Fruit fly (Drosophila melanogaster) whole organism, embryonic: ENCODE data around the gene Kyat.
A peak's percentile ranks its signal among the peaks of the same experiment; 100 is the strongest.

Experiments
- ATbp ChIP-seq: fragments of 200-800 bp; sonication (Bioruptor generic); optimal IDR thresholded peaks from 2 replicates; lab custom pipeline; 2017; ENCODE audit warnings: missing biosample characterization, mild to moderate bottlenecking, missing genetic modification characterization, missing genetic modification reagents
- Antp ChIP-seq: fragments of 200-800 bp; sonication (Bioruptor generic); optimal IDR thresholded peaks from 3 replicates; lab custom pipeline; 2016; ENCODE audit warnings: missing biosample characterization, missing genetic modification characterization
- Atf6 ChIP-seq: fragments of 200-800 bp; sonication (Bioruptor generic); IDR thresholded peaks from 2 replicates; pipeline ENCODE4 v1.3.6; 2022; ENCODE audit warnings: missing biosample characterization, missing genetic modification characterization
- CG10654 ChIP-seq: fragments of 200-800 bp; sonication (Bioruptor generic); optimal IDR thresholded peaks from 2 replicates; lab custom pipeline; 2016; ENCODE audit warnings: missing biosample characterization, missing genetic modification characterization
- CG11456 ChIP-seq: fragments of 200-800 bp; sonication (Bioruptor generic); IDR thresholded peaks from 3 replicates; pipeline ENCODE4 v1.3.6; 2022; ENCODE audit warnings: missing biosample characterization, missing genetic modification characterization
- CG12104 ChIP-seq: fragments of 200-800 bp; sonication (Bioruptor generic); optimal IDR thresholded peaks from 3 replicates; lab custom pipeline; 2016; ENCODE audit warnings: missing biosample characterization, missing genetic modification characterization
- CG12155 ChIP-seq: fragments of 200-800 bp; sonication (Bioruptor generic); optimal IDR thresholded peaks from 3 replicates; lab custom pipeline; 2016; ENCODE audit warnings: missing biosample characterization, missing genetic modification characterization
- CG12219 ChIP-seq: fragments of 200-800 bp; sonication (Bioruptor generic); optimal IDR thresholded peaks from 3 replicates; lab custom pipeline; 2018; ENCODE audit warnings: missing biosample characterization, mild to moderate bottlenecking, missing genetic modification characterization
- CG12744 ChIP-seq: fragments of 200-800 bp; sonication (Bioruptor generic); optimal IDR thresholded peaks from 2 replicates; lab custom pipeline; 2016; ENCODE audit warnings: missing biosample characterization, missing genetic modification characterization
- CG17802 ChIP-seq: fragments of 200-800 bp; sonication (Bioruptor generic); optimal IDR thresholded peaks from 2 replicates; lab custom pipeline; 2018; ENCODE audit warnings: missing biosample characterization, mild to moderate bottlenecking, missing genetic modification characterization, moderate library complexity
- CG2202 ChIP-seq: fragments of 200-800 bp; sonication (Bioruptor generic); optimal IDR thresholded peaks from 2 replicates; lab custom pipeline; 2018; ENCODE audit warnings: missing biosample characterization, mild to moderate bottlenecking, missing genetic modification characterization
- CG3065 ChIP-seq: fragments of 200-800 bp; sonication (Bioruptor generic); optimal IDR thresholded peaks from 2 replicates; lab custom pipeline; 2016; ENCODE audit warnings: missing biosample characterization, missing genetic modification characterization
- CG31388 ChIP-seq: fragments of 200-800 bp; sonication (Bioruptor generic); optimal IDR thresholded peaks from 2 replicates; lab custom pipeline; 2016; ENCODE audit warnings: missing biosample characterization, missing genetic modification characterization
- CG34422 ChIP-seq: fragments of 200-800 bp; sonication (Bioruptor generic); IDR thresholded peaks from 3 replicates; pipeline ENCODE4 v1.3.6; 2022; ENCODE audit warnings: missing biosample characterization, missing genetic modification characterization
- CG4328 ChIP-seq: fragments of 200-800 bp; sonication (Bioruptor generic); optimal IDR thresholded peaks from 3 replicates; lab custom pipeline; 2017; ENCODE audit warnings: missing biosample characterization, missing genetic modification reagents, missing genetic modification characterization
- CG4360 ChIP-seq: fragments of 200-800 bp; sonication (Bioruptor generic); IDR thresholded peaks from 2 replicates; pipeline ENCODE4 v1.3.6; 2022; ENCODE audit warnings: missing biosample characterization, missing genetic modification characterization
- CG5180 ChIP-seq: fragments of 200-800 bp; sonication (Bioruptor generic); optimal IDR thresholded peaks from 3 replicates; lab custom pipeline; 2017; ENCODE audit warnings: missing biosample characterization, missing genetic modification characterization, mild to moderate bottlenecking, moderate library complexity, missing genetic modification reagents
- CG7839 ChIP-seq: fragments of 200-800 bp; sonication (Bioruptor generic); optimal IDR thresholded peaks from 3 replicates; lab custom pipeline; 2018; ENCODE audit warnings: missing biosample characterization, mild to moderate bottlenecking, missing genetic modification characterization, moderate library complexity
- CG8089 ChIP-seq: fragments of 200-800 bp; sonication (Bioruptor generic); optimal IDR thresholded peaks from 3 replicates; lab custom pipeline; 2016; ENCODE audit warnings: missing biosample characterization, missing genetic modification characterization
- CG8765 ChIP-seq: fragments of 200-800 bp; sonication (Bioruptor generic); IDR thresholded peaks from 2 replicates; pipeline ENCODE4 v1.3.6; 2022; ENCODE audit warnings: missing biosample characterization, missing genetic modification characterization
- CG9215 ChIP-seq: fragments of 200-800 bp; sonication (Bioruptor generic); IDR thresholded peaks from 2 replicates; pipeline ENCODE4 v1.3.6; 2022; ENCODE audit warnings: missing biosample characterization, missing genetic modification characterization
- CG9609 ChIP-seq: fragments of 200-800 bp; sonication (Bioruptor generic); optimal IDR thresholded peaks from 3 replicates; lab custom pipeline; 2016; ENCODE audit warnings: missing biosample characterization, missing genetic modification characterization
- CrebB ChIP-seq: fragments of 200-800 bp; sonication (Bioruptor generic); optimal IDR thresholded peaks from 3 replicates; lab custom pipeline; 2018; ENCODE audit warnings: missing biosample characterization, mild to moderate bottlenecking, missing genetic modification characterization
- Dfd ChIP-seq, 2 experiments: fragments of >200 bp; optimal IDR thresholded peaks; 2 replicates each; lab custom pipeline; 2017; ENCODE audit warnings: missing biosample characterization in 2 of 2, missing genetic modification characterization in 2 of 2
- ERR ChIP-seq: fragments of 200-800 bp; sonication (Bioruptor generic); optimal IDR thresholded peaks from 2 replicates; lab custom pipeline; 2016; ENCODE audit warnings: missing biosample characterization, missing genetic modification characterization
- Ets65A ChIP-seq: fragments of 200-800 bp; sonication (Bioruptor generic); peaks from one replicate; lab custom pipeline; 2016; ENCODE audit warnings: missing biosample characterization, missing genetic modification characterization
- Fer3 ChIP-seq: fragments of 200-800 bp; sonication (Bioruptor generic); optimal IDR thresholded peaks from 2 replicates; lab custom pipeline; 2018; ENCODE audit warnings: missing biosample characterization, mild to moderate bottlenecking, missing genetic modification characterization, moderate library complexity
- Hr3 ChIP-seq: fragments of 200-800 bp; sonication (Bioruptor generic); optimal IDR thresholded peaks from 3 replicates; lab custom pipeline; 2016; ENCODE audit warnings: missing biosample characterization, missing genetic modification characterization
- Mad ChIP-seq: fragments of 200-800 bp; sonication (Bioruptor generic); optimal IDR thresholded peaks from 2 replicates; lab custom pipeline; 2016; ENCODE audit warnings: missing biosample characterization, missing genetic modification characterization
- Meics ChIP-seq: fragments of 200-800 bp; sonication (Bioruptor generic); optimal IDR thresholded peaks from 2 replicates; lab custom pipeline; 2017; ENCODE audit warnings: missing biosample characterization, mild to moderate bottlenecking, missing genetic modification characterization
- NfI ChIP-seq: fragments of 200-800 bp; sonication (Bioruptor generic); optimal IDR thresholded peaks from 3 replicates; lab custom pipeline; 2018; ENCODE audit warnings: missing biosample characterization, mild to moderate bottlenecking, missing genetic modification characterization, moderate library complexity
- Oaz ChIP-seq: fragments of 200-800 bp; sonication (Bioruptor generic); IDR thresholded peaks from 2 replicates; pipeline ENCODE4 v1.3.6; 2022; ENCODE audit warnings: missing biosample characterization, missing genetic modification characterization
- Oli ChIP-seq: fragments of 200-800 bp; sonication (Bioruptor generic); optimal IDR thresholded peaks from 2 replicates; lab custom pipeline; 2018; ENCODE audit warnings: missing biosample characterization, mild to moderate bottlenecking, missing genetic modification characterization, moderate library complexity
- Sry-δ ChIP-seq: fragments of 200-800 bp; sonication (Bioruptor generic); optimal IDR thresholded peaks from 2 replicates; lab custom pipeline; 2016; ENCODE audit warnings: missing biosample characterization, missing genetic modification characterization
- Taf1 ChIP-seq: fragments of 200-800 bp; sonication (Bioruptor generic); IDR thresholded peaks from 2 replicates; pipeline ENCODE4 v1.3.6; 2022; ENCODE audit warnings: missing biosample characterization, missing genetic modification characterization
- Trl ChIP-seq, 3 experiments: fragments of >200 bp in 2 of 3; fragments of 200-800 bp in 1 of 3; sonication (Bioruptor generic) in 1 of 3; optimal IDR thresholded peaks; 2 replicates in 1 of 3; 3 replicates in 2 of 3; lab custom pipeline; 2016 to 2017; ENCODE audit warnings: missing biosample characterization in 1 of 3, missing genetic modification characterization in 1 of 3
- aop ChIP-seq: fragments of 200-800 bp; sonication (Bioruptor generic); IDR thresholded peaks from 2 replicates; pipeline ENCODE4 v1.3.6; 2022; ENCODE audit warnings: missing biosample characterization, missing genetic modification characterization
- crc ChIP-seq: fragments of 200-800 bp; sonication (Bioruptor generic); optimal IDR thresholded peaks from 2 replicates; lab custom pipeline; 2016; ENCODE audit warnings: missing biosample characterization, missing genetic modification characterization
- fru ChIP-seq: fragments of >200 bp; optimal IDR thresholded peaks from 2 replicates; lab custom pipeline; 2017
- fu2 ChIP-seq: fragments of 200-800 bp; sonication (Bioruptor generic); optimal IDR thresholded peaks from 2 replicates; lab custom pipeline; 2016; ENCODE audit warnings: missing biosample characterization, missing genetic modification characterization
- inv ChIP-seq: fragments of 200-800 bp; sonication (Bioruptor generic); IDR thresholded peaks from 2 replicates; pipeline ENCODE4 v1.3.6; 2022; ENCODE audit warnings: missing biosample characterization, missing genetic modification characterization; ENCODE audit not compliant: partially characterized antibody
- ken ChIP-seq: fragments of 200-800 bp; sonication (Bioruptor generic); IDR thresholded peaks from 3 replicates; pipeline ENCODE4 v1.3.6; 2022; ENCODE audit warnings: missing biosample characterization, missing genetic modification characterization
- org-1 ChIP-seq: fragments of 200-800 bp; sonication (Bioruptor generic); optimal IDR thresholded peaks from 2 replicates; lab custom pipeline; 2017; ENCODE audit warnings: missing biosample characterization, missing genetic modification characterization
- pb ChIP-seq: fragments of 200-800 bp; sonication (Bioruptor generic); optimal IDR thresholded peaks from 3 replicates; lab custom pipeline; 2016; ENCODE audit warnings: missing biosample characterization, missing genetic modification characterization
- pnt ChIP-seq: fragments of 200-800 bp; sonication (Bioruptor generic); optimal IDR thresholded peaks from 3 replicates; lab custom pipeline; 2016; ENCODE audit warnings: missing biosample characterization, missing genetic modification characterization
- ranshi ChIP-seq: fragments of 200-800 bp; sonication (Bioruptor generic); IDR thresholded peaks from 2 replicates; pipeline ENCODE4 v1.3.6; 2022; ENCODE audit warnings: missing biosample characterization, missing genetic modification characterization
- salm ChIP-seq: fragments of 200-800 bp; sonication (Bioruptor generic); optimal IDR thresholded peaks from 2 replicates; lab custom pipeline; 2018; ENCODE audit warnings: missing biosample characterization, mild to moderate bottlenecking, missing genetic modification characterization
- schlank ChIP-seq: fragments of 200-800 bp; sonication (Bioruptor generic); optimal IDR thresholded peaks from 2 replicates; lab custom pipeline; 2018; ENCODE audit warnings: missing biosample characterization, mild to moderate bottlenecking, missing genetic modification characterization
- scrt ChIP-seq: fragments of 200-800 bp; sonication (Bioruptor generic); optimal IDR thresholded peaks from 2 replicates; lab custom pipeline; 2018; ENCODE audit warnings: missing biosample characterization, mild to moderate bottlenecking, missing genetic modification characterization, moderate library complexity
- vfl ChIP-seq: fragments of 200-800 bp; sonication (Bioruptor generic); optimal IDR thresholded peaks from 2 replicates; lab custom pipeline; 2016; ENCODE audit warnings: missing biosample characterization, missing genetic modification characterization
- wdn ChIP-seq: fragments of 200-800 bp; sonication (Bioruptor generic); IDR thresholded peaks from 2 replicates; pipeline ENCODE4 v1.3.6; 2022; ENCODE audit warnings: missing biosample characterization, missing genetic modification characterization

Gene Kyat

dm6 chr3R:11786695-11787226 lies 35.5 kb downstream of the Kyat start, which contains the start of the genes prd1 and HisCl1 (continued):
- TF ChIP-seq crc (GFP tag; lab: Kevin White, UChicago) (no peak), org-1 (GFP tag; lab: Kevin White, UChicago) (peak; percentile 31), schlank (tag; lab: Kevin White, UChicago) (peak; percentile 14), CG7839 (tag; lab: Kevin White, UChicago) (peak; percentile 84), Mad (GFP tag; lab: Kevin White, UChicago) (peak; percentile 56), CG5180 (GFP tag; lab: Kevin White, UChicago) (peak; percentile 11), Hr3 (peak; percentile 72), CG9609 (GFP tag; lab: Kevin White, UChicago) (peak; percentile 35), CG8089 (GFP tag; lab: Kevin White, UChicago) (peak; percentile 41), Dfd (GFP tag; optimal IDR thresholded peaks at IDR 0.05; lab: Kevin White, UChicago) (no peak), pb (GFP tag; lab: Kevin White, UChicago) (no peak), CG11456 (GFP tag; lab: Robert Waterston, UW) (peak; percentile 80), CG9215 (GFP tag; lab: Robert Waterston, UW) (peak; percentile 73), inv (GFP tag; lab: Robert Waterston, UW) (no peak), wdn (no peak), CG2202 (peak; percentile 31), fru (lab: Kevin White, UChicago) (no peak), Sry-δ (GFP tag; lab: Kevin White, UChicago) (peak; percentile 31), CG34422 (peak; percentile 71; the same call in 1 of the 3 replicates), ken (GFP tag; lab: Robert Waterston, UW) (no peak), CG31388 (GFP tag; lab: Kevin White, UChicago) (no peak), CG3065 (GFP tag; lab: Kevin White, UChicago) (no peak), NfI (GFP tag; lab: Kevin White, UChicago) (peak; percentile 81), Oli (tag; lab: Kevin White, UChicago) (peak; percentile 71), pnt (GFP tag; lab: Kevin White, UChicago) (peak; percentile 53), CG4360 (GFP tag; lab: Robert Waterston, UW) (0 out of 2 replicates have a peak, but pooled peaks have one; percentile 8), CG10654 (GFP tag; lab: Kevin White, UChicago) (peak; percentile 50), fu2 (GFP tag; lab: Kevin White, UChicago) (peak; percentile 50), vfl (GFP tag; lab: Kevin White, UChicago) (peak; percentile 69), scrt (GFP tag; lab: Kevin White, UChicago) (peak; percentile 52), Antp (GFP tag; lab: Kevin White, UChicago) (peak; percentile 30), CG12744 (GFP tag; lab: Kevin White, UChicago) (peak; percentile 32), CG12155 (GFP tag; lab: Kevin White, UChicago) (peak; percentile 62), CG4328 (GFP tag; lab: Kevin White, UChicago) (peak; percentile 75), Fer3 (tag; lab: Kevin White, UChicago) (peak; percentile 78), Atf6 (0 out of 2 replicates have a peak, but pooled peaks have one; percentile 59), Trl (optimal IDR thresholded peaks at IDR 0.05; lab: Kevin White, UChicago) (no peak), Trl (GFP tag; optimal IDR thresholded peaks at IDR 0.05; lab: Kevin White, UChicago) (peak; percentile 65), ranshi (GFP tag; lab: Robert Waterston, UW) (peak; percentile 52), Meics (GFP tag; lab: Kevin White, UChicago) (peak; percentile 79), aop (peak; percentile 56; the same call in 1 of the 2 replicates), Oaz (GFP tag; lab: Robert Waterston, UW) (no peak), CG8765 (GFP tag; lab: Robert Waterston, UW) (peak; percentile 21; the same call in 1 of the 2 replicates), CG12219 (GFP tag; lab: Kevin White, UChicago) (peak; percentile 51), ERR (no peak), CG12104 (GFP tag; lab: Kevin White, UChicago) (peak; percentile 59), Ets65A (GFP tag; lab: Kevin White, UChicago) (peak; percentile 98), salm (peak; percentile 44), Taf1 (GFP tag; lab: Robert Waterston, UW) (no peak; the same call in 1 of the 2 replicates), ATbp (GFP tag; lab: Kevin White, UChicago) (peak; percentile 39), CG17802 (tag; lab: Kevin White, UChicago) (peak; percentile 40), CrebB (tag; lab: Kevin White, UChicago) (no peak)
